Worm (Caenorhabditis elegans): ENCODE data around the gene cnc-3.

- TF ChIP-seq nhr-23 (tag; optimal IDR thresholded peaks at IDR 0.05) = no peak
- no peak for TF ChIP-seq unc-62 (GFP tag; optimal IDR thresholded peaks at IDR 0.05)
- no peak for TF ChIP-seq ama-1 (optimal IDR thresholded peaks at IDR 0.05)
- TF ChIP-seq nhr-12 (tag; optimal IDR thresholded peaks at IDR 0.05) = no peak
- no peak for TF ChIP-seq elt-1 (tag; optimal IDR thresholded peaks at IDR 0.05)
- no peak for TF ChIP-seq nhr-237 (tag; optimal IDR thresholded peaks at IDR 0.05)
- no peak for TF ChIP-seq egl-27 (tag; optimal IDR thresholded peaks at IDR 0.05)
- no peak for TF ChIP-seq snpc-4 (tag; optimal IDR thresholded peaks at IDR 0.05)
- no peak for TF ChIP-seq lsy-2 (tag; optimal IDR thresholded peaks at IDR 0.05)
- TF ChIP-seq ZK546.5 (tag; optimal IDR thresholded peaks at IDR 0.05) = no peak
- no peak for TF ChIP-seq nhr-11 (tag; optimal IDR thresholded peaks at IDR 0.05)
These were observed 47.5 kb downstream of the cnc-3 start, which contains the start of gene C38C3.3 for ce11 chrV:1495334-1495733.
